Worm (Caenorhabditis elegans) whole organism, L4 larva: ENCODE measurements around the gene C31G12.4.
"Not testable (repeated sequence)": the region's sequence is repeated elsewhere in the genome, so short reads cannot be mapped to it uniquely, and the experiment has no call there.

Experiments used
- D1046.2 ChIP-seq: fragments of 200-800 bp; sonication (Bioruptor generic); IDR thresholded peaks from 2 replicates; pipeline ENCODE4 v1.3.6; 2022; ENCODE audit warnings: missing genetic modification characterization, missing compliant biosample characterization
- T20F7.1 ChIP-seq: fragments of 200-800 bp; sonication (Bioruptor generic); optimal IDR thresholded peaks from 2 replicates; lab custom pipeline; 2018; ENCODE audit warnings: mild to moderate bottlenecking, missing genetic modification characterization, missing compliant biosample characterization
- Y48G9A.11 ChIP-seq: fragments of 200-800 bp; sonication (Bioruptor generic); IDR thresholded peaks from 2 replicates; pipeline ENCODE4 v1.3.6; 2022; ENCODE audit warnings: missing genetic modification reagents, missing genetic modification characterization, missing compliant biosample characterization
- Y5F2A.4 ChIP-seq: fragments of 200-800 bp; sonication (Bioruptor generic); optimal IDR thresholded peaks from 2 replicates; lab custom pipeline; 2018; ENCODE audit warnings: mild to moderate bottlenecking, missing genetic modification characterization, missing compliant biosample characterization
- Y75B8A.6 ChIP-seq: fragments of 200-800 bp; sonication (Bioruptor generic); IDR thresholded peaks from 2 replicates; pipeline ENCODE4 v1.3.6; 2022; ENCODE audit warnings: missing genetic modification reagents, missing genetic modification characterization, missing compliant biosample characterization
- ZK546.5 ChIP-seq, 2 experiments: sonication (generic microtip); optimal IDR thresholded peaks; 2 replicates each; lab custom pipeline; 2017; ENCODE audit warnings: missing biosample characterization in 2 of 2, missing genetic modification characterization in 2 of 2
- aha-1 ChIP-seq: fragments of 150-350 bp; peaks from one replicate; lab custom pipeline; 2014; ENCODE audit warnings: missing biosample characterization, missing genetic modification characterization
- ama-1 ChIP-seq: fragments of 150-350 bp; optimal IDR thresholded peaks from 2 replicates; lab custom pipeline; 2014; ENCODE audit warnings: inconsistent platforms, mixed read lengths
- ceh-82 ChIP-seq: sonication (generic microtip); optimal IDR thresholded peaks from 2 replicates; lab custom pipeline; 2017; ENCODE audit warnings: missing biosample characterization, missing genetic modification characterization
- ctbp-1 ChIP-seq: fragments of 200-800 bp; sonication (Bioruptor generic); IDR thresholded peaks from 2 replicates; pipeline ENCODE4 v1.3.6; 2022; ENCODE audit warnings: missing genetic modification reagents, missing genetic modification characterization, missing compliant biosample characterization
- daf-12 ChIP-seq: fragments of 150-350 bp; optimal IDR thresholded peaks from 2 replicates; lab custom pipeline; 2014; ENCODE audit warnings: missing biosample characterization, missing genetic modification reagents, missing genetic modification characterization
- daf-8 ChIP-seq: fragments of 200-800 bp; sonication (Bioruptor generic); IDR thresholded peaks from 2 replicates; pipeline ENCODE4 v1.3.6; 2022; ENCODE audit warnings: missing genetic modification characterization, missing compliant biosample characterization
- dmd-6 ChIP-seq: fragments of 200-800 bp; sonication (Bioruptor generic); IDR thresholded peaks from 2 replicates; pipeline ENCODE4 v1.3.6; 2022; ENCODE audit warnings: missing genetic modification reagents, missing genetic modification characterization, missing compliant biosample characterization
- dmd-8 ChIP-seq: fragments of 200-800 bp; sonication (Bioruptor generic); IDR thresholded peaks from 2 replicates; pipeline ENCODE4 v1.3.6; 2022; ENCODE audit warnings: missing genetic modification characterization, missing compliant biosample characterization
- dmd-9 ChIP-seq: fragments of 200-800 bp; sonication (Bioruptor generic); IDR thresholded peaks from 2 replicates; pipeline ENCODE4 v1.3.6; 2022; ENCODE audit warnings: missing genetic modification reagents, missing genetic modification characterization, missing compliant biosample characterization
- duxl-1 ChIP-seq: sonication (generic microtip); optimal IDR thresholded peaks from 2 replicates; lab custom pipeline; 2016; ENCODE audit warnings: mild to moderate bottlenecking, missing genetic modification characterization, moderate library complexity, missing compliant biosample characterization; ENCODE audit not compliant: poor library complexity
- egl-27 ChIP-seq: sonication (generic microtip); optimal IDR thresholded peaks from 3 replicates; lab custom pipeline; 2017; ENCODE audit warnings: missing biosample characterization, missing genetic modification reagents, missing genetic modification characterization
- fkh-10 ChIP-seq: fragments of 150-350 bp; optimal IDR thresholded peaks from 2 replicates; lab custom pipeline; 2014; ENCODE audit warnings: missing biosample characterization, missing genetic modification reagents, missing genetic modification characterization
- hlh-30 ChIP-seq: sonication (generic microtip); optimal IDR thresholded peaks from 2 replicates; lab custom pipeline; 2017; ENCODE audit warnings: antibody characterized with exemption, mild to moderate bottlenecking, missing genetic modification characterization, missing compliant biosample characterization; ENCODE audit not compliant: insufficient read depth
- lim-7 ChIP-seq: fragments of 200-800 bp; sonication (Bioruptor generic); IDR thresholded peaks from 2 replicates; pipeline ENCODE4 v1.3.6; 2022; ENCODE audit warnings: missing genetic modification characterization, missing compliant biosample characterization
- lin-1 ChIP-seq: fragments of 200-800 bp; sonication (Bioruptor generic); IDR thresholded peaks from 2 replicates; pipeline ENCODE4 v1.3.6; 2022; ENCODE audit warnings: missing genetic modification reagents, missing genetic modification characterization, missing compliant biosample characterization
- lin-15B ChIP-seq: fragments of 150-350 bp; sonication (generic microtip); optimal IDR thresholded peaks from 3 replicates; lab custom pipeline; 2014; ENCODE audit warnings: missing biosample characterization, missing genetic modification characterization
- lsy-2 ChIP-seq, 2 experiments: fragments of 150-350 bp in 1 of 2; sonication (generic microtip) in 1 of 2; optimal IDR thresholded peaks; 2 replicates each; lab custom pipeline; 2014 to 2017; ENCODE audit warnings: missing biosample characterization in 2 of 2, missing genetic modification characterization in 2 of 2
- madf-5 ChIP-seq, 2 experiments: fragments of 200-800 bp; sonication (Bioruptor generic); IDR thresholded peaks; 2 replicates each; pipeline ENCODE4 v1.3.6; 2022; ENCODE audit warnings: missing compliant biosample characterization in 2 of 2, missing genetic modification characterization in 2 of 2
- mdl-1 ChIP-seq, 2 experiments: fragments of 150-350 bp in 1 of 2; sonication (generic microtip) in 1 of 2; optimal IDR thresholded peaks; 2 replicates each; lab custom pipeline; 2014 to 2017; ENCODE audit warnings: missing biosample characterization in 2 of 2, missing genetic modification characterization in 2 of 2
- mep-1 ChIP-seq: fragments of 150-350 bp; sonication (generic microtip); optimal IDR thresholded peaks from 3 replicates; lab custom pipeline; 2014; ENCODE audit warnings: missing biosample characterization, missing genetic modification characterization
- nhr-11 ChIP-seq: fragments of 150-350 bp; optimal IDR thresholded peaks from 2 replicates; lab custom pipeline; 2014; ENCODE audit warnings: missing biosample characterization, missing genetic modification characterization
- nhr-237 ChIP-seq: sonication (generic microtip); optimal IDR thresholded peaks from 2 replicates; lab custom pipeline; 2017; ENCODE audit warnings: missing biosample characterization, missing genetic modification characterization
- nhr-6 ChIP-seq: fragments of 150-350 bp; optimal IDR thresholded peaks from 2 replicates; lab custom pipeline; 2014; ENCODE audit warnings: missing biosample characterization, missing genetic modification characterization
- nhr-76 ChIP-seq: fragments of 150-350 bp; optimal IDR thresholded peaks from 2 replicates; lab custom pipeline; 2014; ENCODE audit warnings: missing biosample characterization, missing genetic modification characterization
- php-3 ChIP-seq: fragments of 200-800 bp; sonication (Bioruptor generic); IDR thresholded peaks from 2 replicates; pipeline ENCODE4 v1.3.6; 2022; ENCODE audit warnings: missing genetic modification reagents, missing genetic modification characterization, missing compliant biosample characterization
- pqm-1 ChIP-seq: sonication (generic microtip); optimal IDR thresholded peaks from 2 replicates; lab custom pipeline; 2017; ENCODE audit warnings: missing biosample characterization, missing genetic modification characterization
- set-16 ChIP-seq: fragments of 200-800 bp; sonication (Bioruptor generic); IDR thresholded peaks from 2 replicates; pipeline ENCODE4 v1.3.6; 2022; ENCODE audit warnings: missing genetic modification reagents, missing genetic modification characterization, missing compliant biosample characterization

The C31G12.4 gene

DNA sequence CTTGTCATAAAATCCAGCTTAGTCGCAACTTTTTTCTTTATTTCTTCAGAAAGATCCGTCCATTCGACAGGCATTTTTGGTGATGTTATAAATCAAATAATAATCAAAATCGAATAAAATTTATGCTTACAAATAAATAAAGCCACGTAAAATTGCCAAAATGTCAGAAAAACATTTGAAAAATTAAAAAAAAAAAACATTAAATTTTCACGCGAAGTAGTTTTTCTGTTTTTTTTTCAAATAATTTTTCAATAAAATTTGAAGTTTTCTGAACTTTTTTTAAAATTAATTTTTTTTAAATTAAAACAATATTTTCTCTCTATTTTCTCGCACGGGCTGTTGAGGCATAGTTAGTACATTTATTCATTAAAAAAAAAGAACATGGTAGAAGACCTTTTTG lies at the start of gene C31G12.4:
Gene C31G12.4 (minus strand): TSS at position 101 of the 400 bp plus-strand sequence.
- TF ChIP-seq mep-1 (tag; lab: Kevin White, UChicago) (no peak), mdl-1 (tag; optimal IDR thresholded peaks at IDR 0.05; lab: Kevin White, UChicago) (no peak), daf-12 (tag; lab: Kevin White, UChicago) (no peak), lin-1 (GFP tag; lab: Robert Waterston, UW) (no peak), dmd-8 (no peak), lin-15B (tag; lab: Kevin White, UChicago) (no peak), nhr-76 (no peak), ama-1 (lab: Kevin White, UChicago) (no peak), lsy-2 (tag; optimal IDR thresholded peaks at IDR 0.05; lab: Kevin White, UChicago) (no peak), duxl-1 (tag; lab: Kevin White, UChicago) (no peak), set-16 (no peak)

DNA sequence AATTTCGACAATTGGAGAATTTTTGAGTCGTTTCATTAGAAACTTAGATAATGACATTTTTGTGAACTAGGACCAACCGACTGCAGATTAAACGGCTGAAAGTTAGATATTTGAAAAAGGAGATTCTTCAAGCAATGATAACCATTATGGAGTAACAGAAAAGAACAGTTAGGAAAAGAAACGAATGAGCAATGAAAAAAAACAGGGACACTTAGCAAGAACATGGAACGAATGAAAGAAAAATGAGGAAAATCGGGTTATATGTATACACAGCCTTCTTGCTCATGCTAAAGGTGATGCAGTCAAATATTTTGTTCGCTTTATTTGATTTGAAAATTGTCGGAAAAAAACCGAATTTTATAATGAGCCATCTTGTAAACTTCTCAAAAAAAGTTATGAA lies 45.8 kb upstream of the C31G12.4 start, which contains the start of gene F16H6.10:
Gene F16H6.10 (minus strand): TSS at position 101 of the 400 bp plus-strand sequence.
- TF ChIP-seq set-16 (no peak), nhr-6 (tag; lab: Kevin White, UChicago) (no peak), pqm-1 (tag; lab: Kevin White, UChicago) (no peak)

DNA sequence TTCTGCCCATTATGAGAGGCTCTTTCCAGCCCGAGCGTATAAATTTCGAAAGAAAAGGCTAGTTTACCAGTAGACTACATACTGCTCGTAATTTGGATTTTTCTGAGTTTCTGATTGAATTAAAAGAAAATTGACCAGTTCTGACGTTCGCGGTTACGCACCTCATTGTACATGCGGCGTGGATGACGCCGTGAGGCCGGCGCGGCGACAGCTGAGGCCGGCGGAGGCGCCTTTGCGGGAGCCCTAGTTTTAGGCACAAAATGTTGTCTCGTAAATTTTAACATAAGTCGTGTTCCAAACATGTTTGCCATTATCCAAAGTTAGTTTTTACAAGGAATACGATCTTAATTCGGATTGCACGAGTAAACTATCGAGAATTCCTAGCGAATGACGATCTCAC lies 38.2 kb upstream of the C31G12.4 start, which contains the start of gene F16H6.9:
Gene F16H6.9 (plus strand): TSS at position 301 of the 400 bp plus-strand sequence.
- TF ChIP-seq D1046.2 (GFP tag; lab: Robert Waterston, UW); Y75B8A.6 (GFP tag; lab: Robert Waterston, UW); pqm-1 (tag; lab: Kevin White, UChicago): not testable (repeated sequence)

DNA sequence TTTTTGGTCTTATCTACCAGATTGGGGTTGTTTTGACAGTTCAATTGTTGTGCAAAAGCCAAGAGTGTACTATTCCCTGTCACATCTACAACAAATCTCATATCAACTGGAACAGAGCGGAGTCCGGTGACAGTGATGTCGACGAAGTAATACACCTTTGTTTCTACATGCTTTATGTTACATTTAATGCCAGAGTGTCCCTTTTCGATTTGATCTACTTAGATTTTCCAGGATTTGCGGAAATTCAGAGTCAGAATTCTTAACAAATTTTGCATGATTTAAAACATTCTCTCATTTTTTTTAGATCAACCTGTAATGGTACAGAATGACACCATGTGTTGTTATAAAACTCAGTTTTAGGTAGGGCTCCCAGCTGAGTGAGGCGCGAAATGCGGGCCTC lies 37.6 kb upstream of the C31G12.4 start, which contains the start of gene F16H6.8:
Gene F16H6.8 (minus strand): TSS at position 101 of the 400 bp plus-strand sequence.
- not testable (repeated sequence) for TF ChIP-seq ctbp-1; lsy-2 (tag; optimal IDR thresholded peaks at IDR 0.05; lab: Kevin White, UChicago); nhr-11 (tag; lab: Kevin White, UChicago)

DNA sequence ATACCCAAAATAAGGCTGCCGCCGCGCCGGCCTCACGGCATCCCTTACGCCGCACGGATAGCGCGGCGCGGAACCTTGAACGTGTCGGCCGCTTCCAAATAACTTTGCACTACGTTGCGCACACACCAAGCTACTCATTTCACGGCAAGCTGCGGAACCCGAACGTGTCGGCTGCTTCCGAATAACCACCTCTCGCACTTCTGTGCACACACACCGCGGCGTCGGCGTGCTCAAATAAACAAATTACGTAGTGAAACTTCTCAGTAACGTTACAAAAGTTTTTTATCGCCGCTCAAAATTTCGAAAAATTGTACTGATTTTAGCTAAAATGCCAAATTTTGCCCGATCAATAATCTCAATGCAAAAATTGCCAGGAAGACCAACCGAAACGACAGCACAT lies 34.3 kb upstream of the C31G12.4 start:
- TF ChIP-seq set-16 = peak; percentile 49; the same call in 1 of the 2 replicates
- no peak for TF ChIP-seq nhr-237 (tag; lab: Kevin White, UChicago)
- TF ChIP-seq aha-1 = peak; percentile 90

DNA sequence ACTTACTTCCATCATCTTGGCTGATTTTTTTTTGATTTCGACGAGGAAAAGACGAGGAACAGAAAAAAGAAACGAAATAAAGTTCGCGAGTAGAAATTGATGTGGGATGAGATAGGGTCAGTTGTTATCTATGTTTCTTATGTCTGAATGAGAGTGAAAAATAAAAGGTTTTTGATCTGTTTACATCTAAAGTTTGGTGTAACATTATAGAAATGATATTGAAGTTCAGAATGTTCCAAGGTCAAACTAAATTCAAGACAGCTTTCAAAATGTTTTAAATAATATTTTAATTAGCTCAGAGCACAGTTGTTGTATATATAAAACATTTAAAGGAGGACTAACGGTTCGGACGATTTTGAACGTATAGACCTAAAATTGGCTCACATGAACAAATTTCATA lies 30.5 kb upstream of the C31G12.4 start, which contains the start of gene F16H6.7:
Gene F16H6.7 (minus strand): TSS at position 101 of the 400 bp plus-strand sequence.
- TF ChIP-seq Y48G9A.11 (GFP tag; lab: Robert Waterston, UW) (no peak), ceh-82 (tag; lab: Kevin White, UChicago) (no peak), daf-8 (GFP tag; lab: Robert Waterston, UW) (no peak), dmd-9 (GFP tag; lab: Robert Waterston, UW) (no peak), fkh-10 (GFP tag; lab: Kevin White, UChicago) (no peak), mep-1 (tag; lab: Kevin White, UChicago) (no peak), set-16 (no peak), hlh-30 (tag; lab: Kevin White, UChicago) (no peak), madf-5 (GFP tag; IDR thresholded peaks at IDR 0.05; lab: Robert Waterston, UW) (no peak), mdl-1 (tag; optimal IDR thresholded peaks at IDR 0.05; lab: Kevin White, UChicago) (no peak), php-3 (no peak), T20F7.1 (GFP tag; lab: Kevin White, UChicago) (no peak), dmd-6 (GFP tag; lab: Robert Waterston, UW) (no peak), lim-7 (GFP tag; lab: Robert Waterston, UW) (no peak), egl-27 (tag; lab: Kevin White, UChicago) (no peak), Y5F2A.4 (GFP tag; lab: Kevin White, UChicago) (no peak), ctbp-1 (no peak), ZK546.5 (tag; optimal IDR thresholded peaks at IDR 0.05; lab: Kevin White, UChicago) (no peak), ama-1 (lab: Kevin White, UChicago) (no peak)
